Fruit fly (Drosophila melanogaster) whole organism, prepupa: ENCODE data around the gene Cdc6.

Experiments
- Blimp-1 ChIP-seq: fragments of 200-800 bp; sonication (Bioruptor generic); optimal IDR thresholded peaks from 3 replicates; lab custom pipeline; 2017; ENCODE audit warnings: missing biosample characterization, missing genetic modification characterization, mild to moderate bottlenecking, moderate library complexity, missing genetic modification reagents
- CG11294 ChIP-seq: fragments of 200-800 bp; sonication (Bioruptor generic); IDR thresholded peaks from 2 replicates; pipeline ENCODE4 v1.3.6; 2022; ENCODE audit warnings: missing biosample characterization, missing genetic modification characterization
- CG11762 ChIP-seq: fragments of 200-800 bp; sonication (Bioruptor generic); optimal IDR thresholded peaks from 3 replicates; lab custom pipeline; 2016; ENCODE audit warnings: missing biosample characterization, missing genetic modification characterization; ENCODE audit not compliant: insufficient read depth
- CG11902 ChIP-seq: fragments of 200-800 bp; sonication (Bioruptor generic); optimal IDR thresholded peaks from 3 replicates; lab custom pipeline; 2016; ENCODE audit warnings: missing biosample characterization, missing genetic modification characterization
- CG15336 ChIP-seq: fragments of 200-800 bp; sonication (Bioruptor generic); IDR thresholded peaks from 2 replicates; pipeline ENCODE4 v1.3.6; 2022; ENCODE audit warnings: missing biosample characterization, missing genetic modification characterization
- CG1621 ChIP-seq: fragments of 200-800 bp; sonication (Bioruptor generic); optimal IDR thresholded peaks from 3 replicates; lab custom pipeline; 2018; ENCODE audit warnings: missing biosample characterization, mild to moderate bottlenecking, missing genetic modification characterization
- CG16779 ChIP-seq: fragments of 200-800 bp; sonication (Bioruptor generic); optimal IDR thresholded peaks from 3 replicates; lab custom pipeline; 2017; ENCODE audit warnings: missing biosample characterization, mild to moderate bottlenecking, missing genetic modification characterization
- CG3032 ChIP-seq: fragments of 200-800 bp; optimal IDR thresholded peaks from 2 replicates; lab custom pipeline; 2019; ENCODE audit warnings: missing biosample characterization, mild to moderate bottlenecking, missing genetic modification characterization, moderate library complexity
- CG32006 ChIP-seq: fragments of 200-800 bp; sonication (Bioruptor generic); optimal IDR thresholded peaks from 3 replicates; lab custom pipeline; 2017; ENCODE audit warnings: missing biosample characterization, mild to moderate bottlenecking, missing genetic modification characterization
- CG3919 ChIP-seq: fragments of 200-800 bp; sonication (Bioruptor generic); optimal IDR thresholded peaks from 3 replicates; lab custom pipeline; 2016; ENCODE audit warnings: missing biosample characterization, missing genetic modification characterization
- CG4318 ChIP-seq: fragments of 200-800 bp; sonication (Bioruptor generic); optimal IDR thresholded peaks from 3 replicates; lab custom pipeline; 2017; ENCODE audit warnings: missing biosample characterization, mild to moderate bottlenecking, missing genetic modification characterization
- CG6276 ChIP-seq: fragments of 200-800 bp; sonication (Bioruptor generic); optimal IDR thresholded peaks from 2 replicates; lab custom pipeline; 2017; ENCODE audit warnings: missing biosample characterization, mild to moderate bottlenecking, missing genetic modification characterization
- CG6792 ChIP-seq: fragments of 200-800 bp; sonication (Bioruptor generic); optimal IDR thresholded peaks from 3 replicates; lab custom pipeline; 2016; ENCODE audit warnings: missing biosample characterization, missing genetic modification characterization
- CG6808 ChIP-seq: fragments of 200-800 bp; sonication (Bioruptor generic); optimal IDR thresholded peaks from 3 replicates; lab custom pipeline; 2017; ENCODE audit warnings: missing biosample characterization, missing genetic modification characterization, mild to moderate bottlenecking, moderate library complexity, missing genetic modification reagents
- CG6854 ChIP-seq: fragments of 200-800 bp; sonication (Bioruptor generic); optimal IDR thresholded peaks from 2 replicates; lab custom pipeline; 2017; ENCODE audit warnings: missing biosample characterization, mild to moderate bottlenecking, missing genetic modification characterization
- CG7368 ChIP-seq: fragments of 200-800 bp; sonication (Bioruptor generic); optimal IDR thresholded peaks from 3 replicates; lab custom pipeline; 2016; ENCODE audit warnings: missing biosample characterization, missing genetic modification characterization
- CG8119 ChIP-seq: fragments of 200-800 bp; sonication (Bioruptor generic); IDR thresholded peaks from 3 replicates; pipeline ENCODE4 v1.3.6; 2022; ENCODE audit warnings: missing biosample characterization, missing genetic modification characterization
- CG8319 ChIP-seq: fragments of 200-800 bp; sonication (Bioruptor generic); optimal IDR thresholded peaks from 3 replicates; lab custom pipeline; 2016; ENCODE audit warnings: missing biosample characterization, missing genetic modification characterization
- Eip75B ChIP-seq: fragments of 200-800 bp; sonication (Bioruptor generic); optimal IDR thresholded peaks from 3 replicates; lab custom pipeline; 2016; ENCODE audit warnings: missing biosample characterization, missing genetic modification characterization
- Eip78C ChIP-seq: fragments of 200-800 bp; sonication (Bioruptor generic); peaks from one replicate; lab custom pipeline; 2016; ENCODE audit warnings: missing biosample characterization, missing genetic modification characterization
- Gug ChIP-seq: fragments of 200-800 bp; sonication (Bioruptor generic); IDR thresholded peaks from 2 replicates; pipeline ENCODE4 v1.3.6; 2022; ENCODE audit warnings: missing biosample characterization, missing genetic modification characterization
- Hr38 ChIP-seq: sonication (Bioruptor generic); optimal IDR thresholded peaks from 2 replicates; lab custom pipeline; 2016; ENCODE audit warnings: missing biosample characterization, missing genetic modification characterization
- Hr39 ChIP-seq: fragments of 200-800 bp; sonication (Bioruptor generic); optimal IDR thresholded peaks from 2 replicates; lab custom pipeline; 2016; ENCODE audit warnings: missing biosample characterization, missing genetic modification characterization
- Hr4 ChIP-seq: fragments of 200-800 bp; sonication (Bioruptor generic); optimal IDR thresholded peaks from 3 replicates; lab custom pipeline; 2016; ENCODE audit warnings: missing biosample characterization, missing genetic modification characterization
- OdsH ChIP-seq: fragments of 200-800 bp; sonication (Bioruptor generic); optimal IDR thresholded peaks from 3 replicates; lab custom pipeline; 2016; ENCODE audit warnings: missing biosample characterization, missing genetic modification characterization
- Sox102F ChIP-seq: fragments of 200-800 bp; sonication (Bioruptor generic); optimal IDR thresholded peaks from 2 replicates; lab custom pipeline; 2016; ENCODE audit warnings: missing biosample characterization, mild to moderate bottlenecking, missing genetic modification characterization
- Sox14 ChIP-seq: fragments of 200-800 bp; sonication (Bioruptor generic); optimal IDR thresholded peaks from 3 replicates; lab custom pipeline; 2016; ENCODE audit warnings: missing biosample characterization, missing genetic modification characterization
- achi ChIP-seq: fragments of 200-800 bp; sonication (Bioruptor generic); optimal IDR thresholded peaks from 3 replicates; lab custom pipeline; 2016; ENCODE audit warnings: missing biosample characterization, missing genetic modification characterization
- acj6 ChIP-seq: fragments of 200-800 bp; sonication (Bioruptor generic); optimal IDR thresholded peaks from 3 replicates; lab custom pipeline; 2016; ENCODE audit warnings: missing biosample characterization, missing genetic modification characterization
- dac ChIP-seq: fragments of 200-800 bp; sonication (Bioruptor generic); optimal IDR thresholded peaks from 2 replicates; lab custom pipeline; 2017; ENCODE audit warnings: missing biosample characterization, mild to moderate bottlenecking, missing genetic modification characterization
- dsx ChIP-seq: fragments of 200-800 bp; optimal IDR thresholded peaks from 3 replicates; lab custom pipeline; 2019; ENCODE audit warnings: missing biosample characterization, mild to moderate bottlenecking, missing genetic modification characterization, moderate library complexity; ENCODE audit not compliant: poor library complexity, severe bottlenecking
- eg ChIP-seq: fragments of 200-800 bp; sonication (Bioruptor generic); IDR thresholded peaks from 3 replicates; pipeline ENCODE4 v1.3.6; 2022; ENCODE audit warnings: missing biosample characterization, missing genetic modification characterization
- esn ChIP-seq: fragments of 200-800 bp; sonication (Bioruptor generic); optimal IDR thresholded peaks from 2 replicates; lab custom pipeline; 2016; ENCODE audit warnings: missing biosample characterization, mild to moderate bottlenecking, missing genetic modification characterization, moderate library complexity
- fd59A ChIP-seq: fragments of 200-800 bp; sonication (Bioruptor generic); optimal IDR thresholded peaks from 2 replicates; lab custom pipeline; 2017; ENCODE audit warnings: missing biosample characterization, mild to moderate bottlenecking, missing genetic modification characterization, missing genetic modification reagents
- fd85E ChIP-seq: fragments of 200-800 bp; sonication (Bioruptor generic); optimal IDR thresholded peaks from 3 replicates; lab custom pipeline; 2016; ENCODE audit warnings: missing biosample characterization, missing genetic modification characterization
- fkh ChIP-seq: fragments of 200-800 bp; sonication (Bioruptor generic); optimal IDR thresholded peaks from 3 replicates; lab custom pipeline; 2017; ENCODE audit warnings: missing biosample characterization, mild to moderate bottlenecking, missing genetic modification characterization, moderate library complexity
- lz ChIP-seq: fragments of 200-800 bp; sonication (Bioruptor generic); optimal IDR thresholded peaks from 3 replicates; lab custom pipeline; 2016; ENCODE audit warnings: missing biosample characterization, missing genetic modification characterization
- net ChIP-seq: fragments of 200-800 bp; sonication (Bioruptor generic); optimal IDR thresholded peaks from 3 replicates; lab custom pipeline; 2016; ENCODE audit warnings: missing biosample characterization, missing genetic modification characterization
- pdm3 ChIP-seq: fragments of 200-800 bp; sonication (Bioruptor generic); optimal IDR thresholded peaks from 3 replicates; lab custom pipeline; 2016; ENCODE audit warnings: missing biosample characterization, missing genetic modification characterization
- ss ChIP-seq, 2 experiments: fragments of 200-800 bp; sonication (Bioruptor generic); optimal IDR thresholded peaks; 2 replicates in 1 of 2; 3 replicates in 1 of 2; lab custom pipeline; 2017 to 2018; ENCODE audit warnings: mild to moderate bottlenecking in 2 of 2, missing biosample characterization in 2 of 2, missing genetic modification characterization in 2 of 2, moderate library complexity in 1 of 2
- svp ChIP-seq: fragments of 200-800 bp; sonication (Bioruptor generic); peaks from one replicate; lab custom pipeline; 2016; ENCODE audit warnings: missing biosample characterization, missing genetic modification characterization
- topi ChIP-seq: fragments of 200-800 bp; sonication (Bioruptor generic); optimal IDR thresholded peaks from 3 replicates; lab custom pipeline; 2016; ENCODE audit warnings: missing biosample characterization, missing genetic modification characterization

The Cdc6 gene

DNA sequence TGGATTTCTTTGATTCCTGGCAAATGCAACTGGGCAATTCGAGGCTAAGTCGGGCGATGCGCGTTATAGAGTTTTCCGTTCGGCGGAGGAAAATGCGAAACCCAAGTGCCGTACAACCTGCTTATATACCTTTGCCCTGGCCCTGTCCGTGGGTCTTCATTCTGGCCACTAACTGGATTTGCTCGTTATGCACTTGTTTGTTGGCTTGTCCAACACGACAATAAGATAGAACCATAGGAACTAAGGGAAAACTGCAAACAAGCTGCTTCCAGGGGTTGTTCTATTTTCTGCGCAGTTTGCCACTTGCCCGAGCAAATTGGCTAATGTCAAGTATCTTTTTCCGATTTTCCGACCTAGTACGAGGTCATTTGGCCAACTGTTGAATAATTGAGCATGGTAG lies 15.0 kb upstream of the Cdc6 start, which contains the start of gene Arr2:
Gene Arr2, minus strand, starts transcription at position 101 of the 400 bp plus-strand sequence.
- TF ChIP-seq CG6808 (GFP tag; lab: Kevin White, UChicago) (no peak), Eip75B (GFP tag; lab: Kevin White, UChicago) (no peak), esn (GFP tag; lab: Kevin White, UChicago) (no peak)

DNA sequence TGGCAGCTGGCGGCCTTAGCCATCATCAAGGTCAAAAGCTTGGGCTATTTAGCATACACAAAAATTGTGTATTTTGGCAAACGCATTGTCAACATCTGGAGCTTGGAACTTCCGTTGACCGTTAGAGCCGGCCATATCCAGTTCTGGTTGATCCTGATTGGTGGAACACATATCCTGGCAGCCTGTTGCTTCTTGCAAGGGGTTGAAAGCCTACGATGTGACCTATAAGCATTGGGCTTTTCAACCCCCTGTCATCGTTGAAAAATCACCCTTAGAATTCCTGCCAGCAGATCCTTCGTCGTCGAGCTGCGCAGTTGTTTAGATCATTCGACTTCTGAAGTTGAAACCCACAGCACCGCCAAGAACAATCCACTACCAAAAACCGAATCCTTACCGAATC lies 13.0 kb upstream of the Cdc6 start, which contains the start of the genes CG13305 and Pex7:
Gene CG13305, minus strand, starts transcription at position 2 of the 400 bp plus-strand sequence.
Gene Pex7, plus strand, starts transcription at position 325 of the 400 bp plus-strand sequence.
- TF ChIP-seq dac (GFP tag; lab: Kevin White, UChicago) (no peak), CG32006 (GFP tag; lab: Kevin White, UChicago) (no peak), CG6276 (GFP tag; lab: Kevin White, UChicago) (no peak), Eip75B (GFP tag; lab: Kevin White, UChicago) (no peak), Sox14 (GFP tag; lab: Kevin White, UChicago) (no peak), Hr39 (GFP tag; lab: Kevin White, UChicago) (no peak), CG3919 (no peak)

DNA sequence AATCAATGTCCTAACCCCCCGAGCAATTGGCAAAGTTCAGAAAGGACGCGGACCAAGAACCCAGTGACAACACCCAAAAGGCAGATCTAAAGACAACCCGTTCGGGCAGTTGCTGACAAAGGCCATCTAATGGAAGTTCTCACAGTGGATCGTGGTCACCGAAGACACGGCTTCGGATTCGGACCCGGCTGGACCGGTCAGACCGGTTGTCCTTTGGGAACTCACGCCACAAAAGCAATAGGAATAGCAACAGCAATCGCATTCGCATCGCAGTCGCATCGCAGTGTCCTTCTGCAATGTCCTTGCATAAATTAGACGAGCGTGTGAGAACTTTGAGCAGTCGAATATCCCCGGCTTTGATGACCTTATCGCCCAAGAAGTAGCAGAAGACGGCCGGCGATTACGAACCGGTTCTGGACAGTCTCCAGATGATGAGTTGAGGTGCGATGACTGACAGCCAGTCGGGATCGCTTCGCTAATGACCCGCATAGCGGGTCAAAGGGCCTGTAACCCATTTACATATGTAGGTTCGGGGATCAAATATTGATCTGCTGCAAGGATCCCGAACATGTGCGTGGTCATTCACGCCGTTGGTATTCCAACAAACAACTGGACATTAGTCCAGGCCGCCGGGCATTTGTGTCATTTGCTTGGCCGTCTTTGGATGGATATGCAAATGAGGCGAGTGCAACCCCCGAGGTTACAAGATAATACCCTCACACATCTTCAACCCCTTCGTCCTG lies 10.1 kb upstream of the Cdc6 start:
- TF ChIP-seq Sox14 (GFP tag; lab: Kevin White, UChicago) = no peak
- no peak for TF ChIP-seq esn (GFP tag; lab: Kevin White, UChicago)
- no peak for TF ChIP-seq CG15336 (GFP tag; lab: Robert Waterston, UW)

- no peak for TF ChIP-seq CG11762 (GFP tag; lab: Kevin White, UChicago)
- TF ChIP-seq achi (GFP tag; lab: Kevin White, UChicago) = no peak
- no peak for TF ChIP-seq dsx (GFP tag; lab: Kevin White, UChicago)
- peak; percentile 85 for TF ChIP-seq Blimp-1 (GFP tag; lab: Kevin White, UChicago)
- no peak for TF ChIP-seq topi (GFP tag; lab: Kevin White, UChicago)
- peak; percentile 30 for TF ChIP-seq CG4318 (GFP tag; lab: Kevin White, UChicago)
- no peak for TF ChIP-seq Hr38 (GFP tag; lab: Kevin White, UChicago)
- no peak for TF ChIP-seq pdm3 (GFP tag; lab: Kevin White, UChicago)
- TF ChIP-seq CG3919 = peak; percentile 36
- no peak for TF ChIP-seq esn (GFP tag; lab: Kevin White, UChicago)
- TF ChIP-seq fd85E (GFP tag; lab: Kevin White, UChicago) = no peak
- no peak for TF ChIP-seq CG16779 (tag; lab: Kevin White, UChicago)
- peak; percentile 71 for TF ChIP-seq Hr4
- TF ChIP-seq Gug (GFP tag; lab: Robert Waterston, UW) = no peak
- no peak for TF ChIP-seq CG6276 (GFP tag; lab: Kevin White, UChicago)
- TF ChIP-seq CG6792 (GFP tag; lab: Kevin White, UChicago) = peak; percentile 7
- TF ChIP-seq dac (GFP tag; lab: Kevin White, UChicago) = peak; percentile 17
- no peak for TF ChIP-seq CG7368 (GFP tag; lab: Kevin White, UChicago)
- TF ChIP-seq CG6854 (GFP tag; lab: Kevin White, UChicago) = no peak
- TF ChIP-seq OdsH (GFP tag; lab: Kevin White, UChicago) = peak; percentile 40
- no peak for TF ChIP-seq Hr39 (GFP tag; lab: Kevin White, UChicago)
- peak; percentile 64 for TF ChIP-seq CG32006 (GFP tag; lab: Kevin White, UChicago)
- no peak for TF ChIP-seq ss (GFP tag; optimal IDR thresholded peaks at IDR 0.05; lab: Kevin White, UChicago)
- TF ChIP-seq CG6808 (GFP tag; lab: Kevin White, UChicago) = no peak
- peak; percentile 35 for TF ChIP-seq lz
- TF ChIP-seq Eip75B (GFP tag; lab: Kevin White, UChicago) = no peak
- TF ChIP-seq eg (GFP tag; lab: Robert Waterston, UW) = peak; percentile 42; the same call in 2 of the 3 replicates
- TF ChIP-seq CG11902 (GFP tag; lab: Kevin White, UChicago) = no peak
- TF ChIP-seq CG3032 = no peak
- peak; percentile 44; the same call in 2 of the 3 replicates for TF ChIP-seq CG8119 (GFP tag; lab: Robert Waterston, UW)
- TF ChIP-seq fkh (GFP tag; lab: Kevin White, UChicago) = no peak
- TF ChIP-seq Eip78C (GFP tag; lab: Kevin White, UChicago) = peak; percentile 83
- no peak for TF ChIP-seq Sox102F (GFP tag; lab: Kevin White, UChicago)
- TF ChIP-seq acj6 = peak; percentile 2
- peak; percentile 59 for TF ChIP-seq CG15336 (GFP tag; lab: Robert Waterston, UW)
- peak; percentile 56 for TF ChIP-seq svp (GFP tag; lab: Kevin White, UChicago)
- TF ChIP-seq CG8319 (GFP tag; lab: Kevin White, UChicago) = no peak
- TF ChIP-seq CG11294 = no peak
- TF ChIP-seq CG1621 (tag; lab: Kevin White, UChicago) = no peak
- no peak for TF ChIP-seq fd59A (GFP tag; lab: Kevin White, UChicago)
- no peak for TF ChIP-seq net
Observed at dm6 chr3L:8641049-8641448, 7.2 kb upstream of the Cdc6 start.
